Fruit fly (Drosophila melanogaster) Kc167 (cell line): ENCODE results near the gene PolA1.

Experiments
- Myc ChIP-seq: fragments of >200 bp; optimal IDR thresholded peaks from 2 replicates; lab custom pipeline; 2017; ENCODE audit warnings: missing external identifiers
- Sin3A ChIP-seq: fragments of >200 bp; optimal IDR thresholded peaks from 2 replicates; lab custom pipeline; 2018; ENCODE audit warnings: missing external identifiers
- h ChIP-seq: fragments of >200 bp; optimal IDR thresholded peaks from 3 replicates; lab custom pipeline; 2018; ENCODE audit warnings: missing external identifiers
- insv ChIP-seq: fragments of >200 bp; optimal IDR thresholded peaks from 3 replicates; lab custom pipeline; 2018; ENCODE audit warnings: missing external identifiers
- psq ChIP-seq: fragments of >200 bp; optimal IDR thresholded peaks from 2 replicates; lab custom pipeline; 2017; ENCODE audit warnings: missing external identifiers
- ttk ChIP-seq: sonication (Bioruptor generic); optimal IDR thresholded peaks from 2 replicates; lab custom pipeline; 2017; ENCODE audit warnings: missing external identifiers

PolA1 gene

DNA sequence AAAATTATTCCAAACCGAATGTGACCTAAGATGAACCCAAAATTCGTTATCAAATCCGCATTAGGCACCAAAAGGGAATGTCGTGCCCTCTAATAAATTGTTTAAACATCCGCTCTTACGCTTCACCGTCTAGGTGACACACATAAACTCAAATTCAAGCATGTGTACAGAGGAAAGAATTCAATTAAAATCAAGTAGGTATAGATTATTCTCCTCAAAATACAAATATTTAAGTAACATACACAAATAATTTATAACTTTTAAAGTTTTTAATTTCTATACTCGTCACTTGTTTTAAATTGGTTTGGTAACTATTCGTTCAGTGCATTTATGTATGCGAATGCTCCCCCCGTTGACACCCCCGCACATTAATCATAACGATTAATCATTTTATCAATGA, 16.2 kb downstream of the PolA1 start:
- TF ChIP-seq Myc (lab: Kevin White, UChicago) (no peak), psq (lab: Kevin White, UChicago) (no peak), insv (lab: Kevin White, UChicago) (no peak), Sin3A (lab: Kevin White, UChicago) (no peak)

DNA sequence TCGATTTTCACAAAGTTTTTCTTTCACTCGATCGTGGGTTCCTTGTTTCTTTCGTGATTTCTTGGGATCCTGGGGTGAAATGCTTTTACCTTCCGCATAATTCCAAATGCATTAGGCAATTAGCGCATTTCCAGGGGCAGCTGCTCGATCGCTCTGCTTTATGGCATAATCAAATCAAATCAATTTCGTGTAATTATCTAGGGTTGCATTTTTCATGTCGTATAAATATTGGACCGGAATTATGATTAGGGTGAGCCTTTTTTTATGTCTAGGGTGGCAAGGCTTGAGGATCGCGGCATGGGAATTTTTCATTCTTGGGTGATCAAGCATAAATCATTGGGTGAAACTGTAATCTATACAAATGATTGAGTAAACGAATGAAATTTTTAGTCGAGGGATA, 16.8 kb downstream of the PolA1 start:
- no peak for TF ChIP-seq Sin3A (lab: Kevin White, UChicago)
- TF ChIP-seq ttk (lab: Kevin White, UChicago), result no peak
- TF ChIP-seq psq (lab: Kevin White, UChicago), result no peak
- TF ChIP-seq h (lab: Kevin White, UChicago), result no peak
- no peak for TF ChIP-seq Myc (lab: Kevin White, UChicago)
- TF ChIP-seq insv (lab: Kevin White, UChicago), result no peak

dm6 chr3R:21653434-21653833, 18.1 kb downstream of the PolA1 start:
- TF ChIP-seq insv (lab: Kevin White, UChicago), result no peak
- no peak for TF ChIP-seq Sin3A (lab: Kevin White, UChicago)
- no peak for TF ChIP-seq ttk (lab: Kevin White, UChicago)
- TF ChIP-seq h (lab: Kevin White, UChicago), result no peak
- no peak for TF ChIP-seq psq (lab: Kevin White, UChicago)
- TF ChIP-seq Myc (lab: Kevin White, UChicago), result no peak

dm6 chr3R:21652891-21653394, 18.6 kb downstream of the PolA1 start:
- TF ChIP-seq Myc (lab: Kevin White, UChicago) (no peak), Sin3A (lab: Kevin White, UChicago) (no peak), ttk (lab: Kevin White, UChicago) (no peak), psq (lab: Kevin White, UChicago) (no peak), insv (lab: Kevin White, UChicago) (no peak), h (lab: Kevin White, UChicago) (no peak)

dm6 chr3R:21651048-21651887, 20.3 kb downstream of the PolA1 start:
- no peak for TF ChIP-seq psq (lab: Kevin White, UChicago)
- TF ChIP-seq Myc (lab: Kevin White, UChicago), result no peak
- TF ChIP-seq Sin3A (lab: Kevin White, UChicago), result no peak
- no peak for TF ChIP-seq h (lab: Kevin White, UChicago)
- no peak for TF ChIP-seq ttk (lab: Kevin White, UChicago)
- no peak for TF ChIP-seq insv (lab: Kevin White, UChicago)

DNA sequence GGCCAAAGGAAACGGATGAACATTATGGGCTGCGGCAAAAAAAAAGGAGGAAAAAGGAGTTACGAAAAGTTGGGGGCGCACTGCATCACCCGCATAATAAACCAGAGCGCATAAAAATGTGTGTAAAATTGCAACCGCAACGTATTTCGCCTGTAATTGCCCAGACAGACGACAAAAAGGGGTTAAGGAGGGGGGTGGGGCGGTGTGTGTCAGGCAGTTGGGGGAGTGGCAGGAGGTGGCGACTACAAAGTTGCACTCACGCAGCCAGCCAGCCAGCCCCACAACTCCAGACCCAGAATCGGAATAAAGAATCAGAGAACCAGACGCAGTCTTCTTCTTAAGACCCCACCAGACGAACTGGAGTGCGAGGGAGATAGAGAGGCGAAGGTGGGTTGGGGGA, 21.0 kb downstream of the PolA1 start:
- no peak for TF ChIP-seq ttk (lab: Kevin White, UChicago)
- no peak for TF ChIP-seq Sin3A (lab: Kevin White, UChicago)
- no peak for TF ChIP-seq insv (lab: Kevin White, UChicago)
- no peak for TF ChIP-seq psq (lab: Kevin White, UChicago)
- TF ChIP-seq h (lab: Kevin White, UChicago), result no peak
- TF ChIP-seq Myc (lab: Kevin White, UChicago), result no peak

DNA sequence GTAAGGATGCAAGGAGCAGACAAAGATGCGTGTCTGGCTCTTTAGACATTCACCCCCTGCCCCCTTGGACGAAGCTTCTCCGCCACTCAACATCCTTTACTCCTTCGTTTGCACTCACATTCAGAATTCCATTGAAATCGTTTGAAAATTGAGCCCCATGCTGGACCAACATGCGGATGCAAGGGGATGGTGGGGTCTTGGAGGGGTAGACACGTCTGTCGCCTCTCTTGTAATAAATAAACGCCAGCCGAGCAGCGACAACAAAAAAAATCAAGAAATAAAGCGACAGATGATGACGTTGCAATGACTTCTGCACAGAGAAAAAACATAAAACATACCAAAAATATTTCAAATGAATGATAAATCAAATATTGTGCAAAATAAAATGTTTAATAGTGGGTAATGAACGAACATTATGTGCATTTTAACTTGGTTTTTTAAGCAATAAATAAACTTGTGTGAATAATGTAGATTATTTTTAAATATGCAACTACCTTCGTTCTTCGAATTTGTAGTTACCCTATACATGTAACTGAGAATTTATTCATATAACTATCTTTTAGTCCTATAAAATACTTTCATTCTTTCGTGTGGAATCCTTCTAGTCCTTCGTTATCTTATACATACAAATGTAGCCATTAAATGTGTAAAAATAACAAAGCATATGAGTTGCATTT, 21.6 kb downstream of the PolA1 start:
- no peak for TF ChIP-seq Myc (lab: Kevin White, UChicago)
- no peak for TF ChIP-seq insv (lab: Kevin White, UChicago)
- TF ChIP-seq h (lab: Kevin White, UChicago), result no peak
- no peak for TF ChIP-seq psq (lab: Kevin White, UChicago)
- TF ChIP-seq ttk (lab: Kevin White, UChicago), result no peak
- TF ChIP-seq Sin3A (lab: Kevin White, UChicago), result no peak

DNA sequence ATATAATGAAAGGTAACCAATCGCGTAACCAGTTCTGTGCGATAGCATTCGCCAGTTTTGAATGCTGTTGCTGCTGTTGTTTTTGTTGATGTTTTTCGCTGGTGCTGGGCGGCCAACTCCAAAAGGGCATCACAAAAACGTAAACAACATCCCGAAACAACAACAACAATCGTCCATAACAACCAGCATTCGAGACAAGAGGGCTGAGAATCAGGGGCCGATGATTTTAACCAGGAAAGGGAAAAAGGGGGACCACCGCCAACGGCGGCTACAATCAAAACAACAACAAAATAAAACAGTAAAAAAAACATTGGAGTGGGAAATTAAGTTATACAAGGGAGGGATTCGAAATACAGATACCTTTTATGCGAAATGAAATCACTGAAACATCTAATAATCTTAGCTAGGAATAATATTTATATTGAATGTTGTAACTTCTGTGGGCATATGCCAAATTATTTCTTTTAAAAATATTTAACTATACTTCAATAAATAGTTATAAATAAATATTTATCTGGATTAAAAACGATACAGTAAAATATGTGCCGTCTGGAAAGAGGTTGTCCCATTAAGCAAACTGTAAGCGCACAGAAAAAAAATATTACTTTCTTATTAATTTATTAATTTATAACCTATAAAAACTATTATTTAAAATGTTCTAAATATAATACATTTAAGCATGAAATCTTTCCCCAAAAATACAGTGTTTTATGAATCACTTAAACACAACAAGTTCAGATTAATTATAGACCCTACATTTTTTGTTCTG, 22.3 kb downstream of the PolA1 start:
- TF ChIP-seq insv (lab: Kevin White, UChicago) (no peak), psq (lab: Kevin White, UChicago) (no peak), h (lab: Kevin White, UChicago) (no peak), Myc (lab: Kevin White, UChicago) (no peak), Sin3A (lab: Kevin White, UChicago) (no peak), ttk (lab: Kevin White, UChicago) (no peak)

- no peak for TF ChIP-seq insv (lab: Kevin White, UChicago)
- no peak for TF ChIP-seq h (lab: Kevin White, UChicago)
- no peak for TF ChIP-seq psq (lab: Kevin White, UChicago)
- no peak for TF ChIP-seq Myc (lab: Kevin White, UChicago)
- TF ChIP-seq ttk (lab: Kevin White, UChicago), result no peak
- TF ChIP-seq Sin3A (lab: Kevin White, UChicago), result no peak
These were observed 23.1 kb downstream of the PolA1 start for dm6 chr3R:21648460-21648859.

DNA sequence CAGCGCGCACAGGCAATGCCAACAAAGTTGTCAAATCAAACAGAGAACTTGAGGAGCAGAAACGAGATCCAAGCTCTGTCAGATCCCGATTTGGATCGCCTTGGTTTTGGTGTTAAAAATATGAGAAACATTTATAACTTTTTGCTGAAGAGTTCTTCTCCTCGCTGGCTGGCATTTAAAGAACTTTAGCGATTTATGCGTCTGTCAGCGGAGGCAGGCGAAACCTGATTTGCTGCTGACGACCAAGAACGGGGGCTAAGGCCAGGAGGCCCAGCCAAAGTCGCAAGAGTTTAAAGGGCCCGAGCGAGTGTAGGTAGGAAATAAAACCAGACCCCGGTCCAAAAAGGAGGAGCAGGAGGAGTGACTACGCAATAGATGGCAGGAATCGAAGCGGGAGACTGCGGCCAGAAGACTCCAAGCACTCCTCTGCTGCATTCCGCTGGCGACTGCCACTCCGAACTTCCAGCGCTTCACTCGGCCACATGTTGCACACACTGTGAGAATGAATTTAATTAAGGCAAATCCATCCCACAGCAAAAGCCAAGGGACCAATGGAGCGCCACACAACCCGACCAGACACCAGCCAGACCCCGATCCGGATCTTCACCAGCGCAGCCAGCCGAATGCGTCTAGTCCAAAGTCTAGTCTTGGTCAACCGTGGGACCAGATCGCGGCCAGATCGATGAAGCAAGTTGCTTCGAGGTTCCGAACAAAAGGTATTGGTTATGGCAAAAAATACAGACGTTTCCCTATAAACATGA, 25.5 kb downstream of the PolA1 start:
- TF ChIP-seq psq (lab: Kevin White, UChicago) (no peak), Myc (lab: Kevin White, UChicago) (no peak), ttk (lab: Kevin White, UChicago) (no peak), Sin3A (lab: Kevin White, UChicago) (no peak), insv (lab: Kevin White, UChicago) (no peak)
